Worm (Caenorhabditis elegans) whole organism, early embryonic: ENCODE measurements around the gene M57.2.

ENCODE experiments used
- ama-1 ChIP-seq: fragments of 150-350 bp; optimal IDR thresholded peaks from 2 replicates; lab custom pipeline; 2014
- ets-7 ChIP-seq: sonication (generic microtip); optimal IDR thresholded peaks from 2 replicates; lab custom pipeline; 2016; ENCODE audit warnings: missing genotype, missing genetic modification characterization, missing compliant biosample characterization
- flt-1 ChIP-seq: fragments of 200-800 bp; sonication (Bioruptor generic); IDR thresholded peaks from 2 replicates; pipeline ENCODE4 v1.3.6; 2022; ENCODE audit warnings: missing genetic modification characterization, missing compliant biosample characterization
- tbx-11 ChIP-seq: fragments of 200-800 bp; sonication (Bioruptor generic); IDR thresholded peaks from 2 replicates; pipeline ENCODE4 v1.3.6; 2022; ENCODE audit warnings: missing genetic modification characterization, missing compliant biosample characterization
- tra-4 ChIP-seq: sonication (generic microtip); optimal IDR thresholded peaks from 2 replicates; lab custom pipeline; 2017; ENCODE audit warnings: missing genetic modification characterization, missing compliant biosample characterization

- TF ChIP-seq ama-1 (lab: Kevin White, UChicago) (no peak), ets-7 (no peak), tbx-11 (no peak), flt-1 (GFP tag; lab: Robert Waterston, UW) (0 out of 2 replicates have a peak, but pooled peaks have one; percentile 9), tra-4 (tag; lab: Kevin White, UChicago) (no peak)
Measured at ce11 chrIV:3520957-3521356, 6.2 kb upstream of the M57.2 start.
